Worm (Caenorhabditis elegans): ENCODE results near the gene F16H6.10.

- TF ChIP-seq unc-62 (GFP tag; optimal IDR thresholded peaks at IDR 0.05) = no peak
- no peak for TF ChIP-seq dmd-4 (tag; optimal IDR thresholded peaks at IDR 0.05)
- TF ChIP-seq nhr-77 (tag; optimal IDR thresholded peaks at IDR 0.05) = no peak
- no peak for TF ChIP-seq lin-11 (tag; optimal IDR thresholded peaks at IDR 0.05)
- no peak for TF ChIP-seq elt-1 (tag; optimal IDR thresholded peaks at IDR 0.05)
- TF ChIP-seq mdl-1 (tag; optimal IDR thresholded peaks at IDR 0.05) = no peak
- TF ChIP-seq nhr-11 (tag; optimal IDR thresholded peaks at IDR 0.05) = no peak
Measured at ce11 chrV:18178659-18179058, 45.6 kb downstream of the F16H6.10 start, which contains the start of gene C31G12.4.

Data from whole organism, L2 larva.